Fruit fly (Drosophila melanogaster): ENCODE results near the gene elm.

Gene elm

DNA sequence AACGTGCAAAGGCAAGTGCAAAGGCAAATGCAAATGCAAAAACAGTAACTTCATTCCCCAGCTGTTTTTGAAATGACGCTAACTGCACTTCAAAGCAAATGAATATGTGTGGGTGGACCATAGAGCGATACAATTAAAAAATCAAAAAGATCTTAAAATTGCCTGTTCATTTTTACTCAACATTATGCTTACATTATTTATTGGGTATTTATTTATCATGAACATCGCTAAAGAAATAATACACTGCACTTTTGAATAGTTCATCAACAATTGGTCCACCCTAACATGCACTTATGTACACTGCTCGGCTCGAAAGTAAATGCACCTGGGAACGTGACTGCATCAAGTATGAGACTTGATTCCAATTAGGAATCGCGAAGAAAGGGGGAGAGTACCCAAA is 39.8 kb upstream of the elm start (continued):
- no peak for TF ChIP-seq peb (GFP tag; IDR thresholded peaks at IDR 0.05)
- TF ChIP-seq CG30403 (GFP tag; optimal IDR thresholded peaks at IDR 0.05): no peak
- TF ChIP-seq H2.0 (GFP tag; IDR thresholded peaks at IDR 0.05): no peak
- no peak for TF ChIP-seq aop (GFP tag; IDR thresholded peaks at IDR 0.05)
- no peak for TF ChIP-seq CG14965 (GFP tag; optimal IDR thresholded peaks at IDR 0.05; ENCODE audit: borderline replicate concordance)
- no peak for TF ChIP-seq stwl (tag; optimal IDR thresholded peaks at IDR 0.05)
- no peak for TF ChIP-seq gt (GFP tag; IDR thresholded peaks at IDR 0.05)
- TF ChIP-seq CG14441 (GFP tag; IDR thresholded peaks at IDR 0.05): no peak
- no peak for TF ChIP-seq Max (GFP tag; optimal IDR thresholded peaks at IDR 0.05)
- no peak for TF ChIP-seq dati (GFP tag; IDR thresholded peaks at IDR 0.05)
- TF ChIP-seq oc (tag; optimal IDR thresholded peaks at IDR 0.05): no peak
- TF ChIP-seq en (GFP tag; optimal IDR thresholded peaks at IDR 0.05): no peak
- no peak for TF ChIP-seq sens (GFP tag)
- TF ChIP-seq CG7357 (GFP tag; IDR thresholded peaks at IDR 0.05): no peak
- TF ChIP-seq CG15514 (GFP tag; optimal IDR thresholded peaks at IDR 0.05): no peak
- TF ChIP-seq gcm2 (GFP tag; optimal IDR thresholded peaks at IDR 0.05): no peak
- no peak for TF ChIP-seq CG4282 (GFP tag; optimal IDR thresholded peaks at IDR 0.05)
- TF ChIP-seq Kr (GFP tag; optimal IDR thresholded peaks at IDR 0.05): no peak
- TF ChIP-seq ATbp (GFP tag; optimal IDR thresholded peaks at IDR 0.05): peak; percentile 5
- no peak for TF ChIP-seq CG13424 (tag; optimal IDR thresholded peaks at IDR 0.05)
- TF ChIP-seq CG9437 (GFP tag; optimal IDR thresholded peaks at IDR 0.05): no peak
- TF ChIP-seq CG8478 (optimal IDR thresholded peaks at IDR 0.05): no peak
- TF ChIP-seq Drgx (GFP tag; IDR thresholded peaks at IDR 0.05): peak; percentile 83
- no peak for TF ChIP-seq Dip3 (GFP tag; optimal IDR thresholded peaks at IDR 0.05)
- no peak for TF ChIP-seq CG10462 (GFP tag; optimal IDR thresholded peaks at IDR 0.05)
- TF ChIP-seq sqz (GFP tag; optimal IDR thresholded peaks at IDR 0.05): no peak
- TF ChIP-seq Gsc (GFP tag; IDR thresholded peaks at IDR 0.05): no peak
- no peak for TF ChIP-seq NC2β (GFP tag; optimal IDR thresholded peaks at IDR 0.05)
- no peak for TF ChIP-seq CG9932 (GFP tag; IDR thresholded peaks at IDR 0.05)
- no peak for TF ChIP-seq D19B (GFP tag; optimal IDR thresholded peaks at IDR 0.05)
- no peak for TF ChIP-seq CG15073 (GFP tag; optimal IDR thresholded peaks at IDR 0.05)
- TF ChIP-seq otp (GFP tag; IDR thresholded peaks at IDR 0.05): no peak
- TF ChIP-seq CG15696 (tag; optimal IDR thresholded peaks at IDR 0.05): no peak
- no peak for TF ChIP-seq NK7.1 (GFP tag; optimal IDR thresholded peaks at IDR 0.05)
- no peak for TF ChIP-seq CG10274 (GFP tag; optimal IDR thresholded peaks at IDR 0.05)
- peak; percentile 24 for TF ChIP-seq unpg (GFP tag; optimal IDR thresholded peaks at IDR 0.05)
- no peak for TF ChIP-seq B-H2 (GFP tag; optimal IDR thresholded peaks at IDR 0.05)

DNA sequence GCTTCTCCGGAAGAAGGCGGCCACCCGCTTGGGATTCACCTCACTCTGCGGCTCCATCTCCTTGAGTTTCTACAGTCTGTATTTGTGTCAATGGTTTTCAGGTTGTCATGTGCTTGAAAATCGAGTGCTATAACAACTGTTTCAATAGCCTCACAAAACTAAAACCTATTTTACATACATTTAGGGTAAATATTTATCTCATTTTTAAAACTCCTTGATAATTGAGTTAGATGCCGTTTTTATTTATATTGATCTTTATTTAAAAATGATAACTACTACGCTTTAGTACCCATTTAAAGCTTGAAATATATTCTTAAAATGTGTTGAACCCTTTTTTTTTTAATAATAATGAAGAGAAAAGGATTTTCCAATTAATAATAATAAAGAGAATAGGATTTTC is 38.5 kb upstream of the elm start, which contains the start of gene CG2104:
Gene CG2104 (minus strand): TSS at position 101 of the 400 bp plus-strand sequence.
- TF ChIP-seq NC2α (GFP tag; optimal IDR thresholded peaks at IDR 0.05): no peak
- TF ChIP-seq Atf3 (GFP tag; optimal IDR thresholded peaks at IDR 0.05): no peak
- no peak for TF ChIP-seq Jarid2 (GFP tag; optimal IDR thresholded peaks at IDR 0.05)
- TF ChIP-seq ATbp (GFP tag; optimal IDR thresholded peaks at IDR 0.05): no peak
- TF ChIP-seq CG1792 (GFP tag; optimal IDR thresholded peaks at IDR 0.05): no peak
- TF ChIP-seq kay (GFP tag; optimal IDR thresholded peaks at IDR 0.05): no peak
- TF ChIP-seq Nf-YA (GFP tag; IDR thresholded peaks at IDR 0.05): no peak
- no peak for TF ChIP-seq CG10431 (GFP tag; optimal IDR thresholded peaks at IDR 0.05)

All from whole organism, embryonic.